Worm (Caenorhabditis elegans) whole organism, L4 larva: ENCODE results near the gene str-165.

Source experiments
- F37D6.2 ChIP-seq: sonication (generic microtip); optimal IDR thresholded peaks from 2 replicates; lab custom pipeline; 2016; ENCODE audit warnings: mild to moderate bottlenecking, missing genetic modification characterization, missing compliant biosample characterization
- Y48G9A.11 ChIP-seq: fragments of 200-800 bp; sonication (Bioruptor generic); IDR thresholded peaks from 2 replicates; pipeline ENCODE4 v1.3.6; 2022; ENCODE audit warnings: missing genetic modification reagents, missing genetic modification characterization, missing compliant biosample characterization
- aha-1 ChIP-seq: fragments of 150-350 bp; peaks from one replicate; lab custom pipeline; 2014; ENCODE audit warnings: missing biosample characterization, missing genetic modification characterization
- arid-1 ChIP-seq: fragments of 200-800 bp; sonication (Bioruptor generic); conservative IDR thresholded peaks from 2 replicates; pipeline ENCODE4 v1.3.6; 2022; ENCODE audit warnings: missing genetic modification reagents, missing genetic modification characterization, missing compliant biosample characterization
- daf-16 ChIP-seq, 3 experiments: sonication (generic microtip); optimal IDR thresholded peaks; 2 replicates each; lab custom pipeline; 2016 to 2017; ENCODE audit warnings: missing genetic modification characterization in 3 of 3, missing genetic modification reagents in 3 of 3, mild to moderate bottlenecking in 2 of 3, missing compliant biosample characterization in 2 of 3, missing biosample characterization in 1 of 3, moderate library complexity in 1 of 3
- daf-8 ChIP-seq: fragments of 200-800 bp; sonication (Bioruptor generic); IDR thresholded peaks from 2 replicates; pipeline ENCODE4 v1.3.6; 2022; ENCODE audit warnings: missing genetic modification characterization, missing compliant biosample characterization
- dmd-6 ChIP-seq: fragments of 200-800 bp; sonication (Bioruptor generic); IDR thresholded peaks from 2 replicates; pipeline ENCODE4 v1.3.6; 2022; ENCODE audit warnings: missing genetic modification reagents, missing genetic modification characterization, missing compliant biosample characterization
- duxl-1 ChIP-seq: sonication (generic microtip); optimal IDR thresholded peaks from 2 replicates; lab custom pipeline; 2016; ENCODE audit warnings: mild to moderate bottlenecking, missing genetic modification characterization, moderate library complexity, missing compliant biosample characterization; ENCODE audit not compliant: poor library complexity
- egl-27 ChIP-seq: sonication (generic microtip); optimal IDR thresholded peaks from 3 replicates; lab custom pipeline; 2017; ENCODE audit warnings: missing biosample characterization, missing genetic modification reagents, missing genetic modification characterization
- egl-43 ChIP-seq: fragments of 200-800 bp; sonication (Bioruptor generic); IDR thresholded peaks from 2 replicates; pipeline ENCODE4 v1.3.6; 2022; ENCODE audit warnings: missing genetic modification reagents, missing genetic modification characterization, missing compliant biosample characterization
- hif-1 ChIP-seq, 2 experiments: sonication (generic microtip); optimal IDR thresholded peaks; 2 replicates each; lab custom pipeline; 2016 to 2017; ENCODE audit warnings: missing compliant biosample characterization in 2 of 2, missing genetic modification characterization in 2 of 2, missing genetic modification reagents in 2 of 2, missing genotype in 2 of 2, mild to moderate bottlenecking in 1 of 2
- hlh-11 ChIP-seq: fragments of 200-800 bp; sonication (Bioruptor generic); optimal IDR thresholded peaks from 2 replicates; lab custom pipeline; 2018; ENCODE audit warnings: mild to moderate bottlenecking, missing genetic modification characterization, missing compliant biosample characterization
- hlh-30 ChIP-seq: sonication (generic microtip); optimal IDR thresholded peaks from 2 replicates; lab custom pipeline; 2017; ENCODE audit warnings: antibody characterized with exemption, mild to moderate bottlenecking, missing genetic modification characterization, missing compliant biosample characterization; ENCODE audit not compliant: insufficient read depth
- hmg-1.1 ChIP-seq: fragments of 200-800 bp; sonication (Bioruptor generic); IDR thresholded peaks from 2 replicates; pipeline ENCODE4 v1.3.6; 2022; ENCODE audit warnings: missing genetic modification reagents, missing genetic modification characterization, missing compliant biosample characterization
- jun-1 ChIP-seq: fragments of 150-350 bp; optimal IDR thresholded peaks from 2 replicates; lab custom pipeline; 2014; ENCODE audit warnings: missing biosample characterization, missing genetic modification reagents, missing genetic modification characterization
- lim-7 ChIP-seq: fragments of 200-800 bp; sonication (Bioruptor generic); IDR thresholded peaks from 2 replicates; pipeline ENCODE4 v1.3.6; 2022; ENCODE audit warnings: missing genetic modification characterization, missing compliant biosample characterization
- lin-1 ChIP-seq: fragments of 200-800 bp; sonication (Bioruptor generic); IDR thresholded peaks from 2 replicates; pipeline ENCODE4 v1.3.6; 2022; ENCODE audit warnings: missing genetic modification reagents, missing genetic modification characterization, missing compliant biosample characterization
- lin-15B ChIP-seq: fragments of 150-350 bp; sonication (generic microtip); optimal IDR thresholded peaks from 3 replicates; lab custom pipeline; 2014; ENCODE audit warnings: missing biosample characterization, missing genetic modification characterization
- lin-38 ChIP-seq: fragments of 200-800 bp; sonication (Bioruptor generic); IDR thresholded peaks from 2 replicates; pipeline ENCODE4 v1.3.6; 2022; ENCODE audit warnings: missing genetic modification reagents, missing genetic modification characterization, missing compliant biosample characterization
- lsy-2 ChIP-seq, 2 experiments: fragments of 150-350 bp in 1 of 2; sonication (generic microtip) in 1 of 2; optimal IDR thresholded peaks; 2 replicates each; lab custom pipeline; 2014 to 2017; ENCODE audit warnings: missing biosample characterization in 2 of 2, missing genetic modification characterization in 2 of 2
- madf-5 ChIP-seq, 2 experiments: fragments of 200-800 bp; sonication (Bioruptor generic); IDR thresholded peaks; 2 replicates each; pipeline ENCODE4 v1.3.6; 2022; ENCODE audit warnings: missing compliant biosample characterization in 2 of 2, missing genetic modification characterization in 2 of 2
- nhr-11 ChIP-seq: fragments of 150-350 bp; optimal IDR thresholded peaks from 2 replicates; lab custom pipeline; 2014; ENCODE audit warnings: missing biosample characterization, missing genetic modification characterization
- nhr-111 ChIP-seq: fragments of 200-800 bp; sonication (Bioruptor generic); optimal IDR thresholded peaks from 2 replicates; lab custom pipeline; 2018; ENCODE audit warnings: mild to moderate bottlenecking, missing genetic modification characterization, missing compliant biosample characterization
- nhr-28 ChIP-seq: fragments of 150-350 bp; optimal IDR thresholded peaks from 2 replicates; lab custom pipeline; 2014; ENCODE audit warnings: missing biosample characterization, missing genetic modification characterization
- nhr-48 ChIP-seq: sonication (generic microtip); optimal IDR thresholded peaks from 2 replicates; lab custom pipeline; 2016; ENCODE audit warnings: mild to moderate bottlenecking, missing genetic modification characterization, missing compliant biosample characterization
- nhr-6 ChIP-seq: fragments of 150-350 bp; optimal IDR thresholded peaks from 2 replicates; lab custom pipeline; 2014; ENCODE audit warnings: missing biosample characterization, missing genetic modification characterization
- pqm-1 ChIP-seq: sonication (generic microtip); optimal IDR thresholded peaks from 2 replicates; lab custom pipeline; 2017; ENCODE audit warnings: missing biosample characterization, missing genetic modification characterization
- saeg-2 ChIP-seq: fragments of 200-800 bp; sonication (Bioruptor generic); IDR thresholded peaks from 2 replicates; pipeline ENCODE4 v1.3.6; 2022; ENCODE audit warnings: missing genetic modification reagents, missing genetic modification characterization, missing compliant biosample characterization
- snpc-4 ChIP-seq: fragments of 150-350 bp; optimal IDR thresholded peaks from 2 replicates; lab custom pipeline; 2014; ENCODE audit warnings: missing biosample characterization, missing genetic modification characterization
- tra-1 ChIP-seq: fragments of 200-800 bp; sonication (Bioruptor generic); IDR thresholded peaks from 2 replicates; pipeline ENCODE4 v1.3.6; 2022; ENCODE audit warnings: missing genetic modification reagents, missing genetic modification characterization, missing compliant biosample characterization
- unc-130 ChIP-seq: sonication (generic microtip); optimal IDR thresholded peaks from 2 replicates; lab custom pipeline; 2016; ENCODE audit warnings: missing genetic modification reagents, missing genetic modification characterization, missing compliant biosample characterization
- unc-62 ChIP-seq, 3 experiments: fragments of 150-350 bp in 1 of 3; sonication (generic microtip); optimal IDR thresholded peaks in 2 of 3; peaks in 1 of 3; 1 replicate in 1 of 3; 2 replicates in 2 of 3; lab custom pipeline; 2014 to 2017; ENCODE audit warnings: missing biosample characterization in 3 of 3, missing genetic modification characterization in 3 of 3, missing genetic modification reagents in 3 of 3, missing genotype in 1 of 3
- zfp-2 ChIP-seq: sonication (generic microtip); optimal IDR thresholded peaks from 2 replicates; lab custom pipeline; 2016; ENCODE audit warnings: mild to moderate bottlenecking, missing genetic modification characterization, missing compliant biosample characterization
- zip-2 ChIP-seq: fragments of 150-350 bp; optimal IDR thresholded peaks from 2 replicates; lab custom pipeline; 2014; ENCODE audit warnings: missing biosample characterization, missing genetic modification characterization
- ztf-7 ChIP-seq: fragments of 150-350 bp; optimal IDR thresholded peaks from 2 replicates; lab custom pipeline; 2014; ENCODE audit warnings: missing biosample characterization, missing genetic modification characterization

str-165 gene

ce11 chrV:13840909-13841308 is 10.0 kb downstream of the str-165 start, which contains the start of gene srx-17:
Gene srx-17 (plus strand): TSS chrV:13841209.
- TF ChIP-seq aha-1 (tag; lab: Kevin White, UChicago) (no peak), duxl-1 (tag; lab: Kevin White, UChicago) (no peak), dmd-6 (GFP tag; lab: Robert Waterston, UW) (no peak), zip-2 (tag; lab: Kevin White, UChicago) (no peak), tra-1 (GFP tag; lab: Robert Waterston, UW) (no peak), unc-62 (GFP tag; optimal IDR thresholded peaks at IDR 0.05 in 1 of 2; lab: Kevin White, UChicago) (no peak), unc-62 (tag; optimal IDR thresholded peaks at IDR 0.05; lab: Kevin White, UChicago) (no peak), hlh-11 (no peak), unc-130 (GFP tag; lab: Kevin White, UChicago) (no peak), lim-7 (GFP tag; lab: Robert Waterston, UW) (no peak), lin-1 (GFP tag; lab: Robert Waterston, UW) (no peak), arid-1 (GFP tag; lab: Robert Waterston, UW) (no peak), lin-15B (tag; lab: Kevin White, UChicago) (no peak), hlh-30 (tag; lab: Kevin White, UChicago) (no peak), nhr-111 (GFP tag; lab: Kevin White, UChicago) (no peak), hif-1 (tag; optimal IDR thresholded peaks at IDR 0.05; lab: Kevin White, UChicago) (no peak), egl-43 (GFP tag; lab: Robert Waterston, UW) (no peak), nhr-6 (no peak), pqm-1 (tag; lab: Kevin White, UChicago) (no peak), ztf-7 (tag; lab: Kevin White, UChicago) (no peak)

ce11 chrV:13843147-13843546 is 12.2 kb downstream of the str-165 start, which contains the start of gene srx-130:
Gene srx-130 (plus strand): TSS chrV:13843447.
- TF ChIP-seq daf-8 (GFP tag; lab: Robert Waterston, UW) (no peak), lin-38 (GFP tag; lab: Robert Waterston, UW) (no peak), lin-15B (tag; lab: Kevin White, UChicago) (no peak), nhr-48 (no peak), saeg-2 (no peak), daf-16 (GFP tag; optimal IDR thresholded peaks at IDR 0.05; lab: Kevin White, UChicago) (no peak), daf-16 (tag; optimal IDR thresholded peaks at IDR 0.05; lab: Kevin White, UChicago) (no peak), nhr-28 (tag; lab: Kevin White, UChicago) (no peak), nhr-11 (tag; lab: Kevin White, UChicago) (no peak), egl-27 (tag; lab: Kevin White, UChicago) (no peak), hmg-1.1 (GFP tag; lab: Robert Waterston, UW) (no peak), madf-5 (GFP tag; IDR thresholded peaks at IDR 0.05; lab: Robert Waterston, UW) (no peak), F37D6.2 (tag; lab: Kevin White, UChicago) (no peak), tra-1 (GFP tag; lab: Robert Waterston, UW) (no peak), jun-1 (no peak), snpc-4 (no peak), Y48G9A.11 (no peak), zfp-2 (tag; lab: Kevin White, UChicago) (no peak)

- TF ChIP-seq hlh-30 (tag; lab: Kevin White, UChicago) (no peak), aha-1 (tag; lab: Kevin White, UChicago) (peak; percentile 33)
- TF ChIP-seq, all 104 proteins: peak for 1
Measured at ce11 chrV:13845136-13845535, 14.2 kb downstream of the str-165 start, which contains the start of gene srx-131. Gene srx-131 (plus strand): TSS chrV:13845436.

- TF ChIP-seq lsy-2 (tag; optimal IDR thresholded peaks at IDR 0.05; lab: Kevin White, UChicago) (no peak), aha-1 (tag; lab: Kevin White, UChicago) (peak; percentile 48)
Measured at ce11 chrV:13848379-13848778, 17.5 kb downstream of the str-165 start, which contains the start of gene srx-133. Gene srx-133 (plus strand): TSS chrV:13848679.
